Fruit fly (Drosophila melanogaster): ENCODE measurements around the gene Cln7.

Cln7 gene

dm6 chr3L:7328567-7329253, 16.3 kb downstream of the Cln7 start, which contains the start of the genes mrva, CG42307 and mus312 (continued):
- peak; percentile 82 for TF ChIP-seq CG15336 (GFP tag; IDR thresholded peaks at IDR 0.05)
- no peak for TF ChIP-seq spab (GFP tag; optimal IDR thresholded peaks at IDR 0.05)
- peak; percentile 70 for TF ChIP-seq CG6792 (GFP tag; optimal IDR thresholded peaks at IDR 0.05)
- peak; percentile 79 for TF ChIP-seq Sox14 (GFP tag; optimal IDR thresholded peaks at IDR 0.05)
- peak; percentile 90 for TF ChIP-seq CG3032 (tag; optimal IDR thresholded peaks at IDR 0.05)
- no peak for TF ChIP-seq CG6808 (GFP tag; optimal IDR thresholded peaks at IDR 0.05)
- peak; percentile 44 for TF ChIP-seq CG31627 (GFP tag; optimal IDR thresholded peaks at IDR 0.05)
- peak; percentile 60 for TF ChIP-seq cyc (GFP tag; optimal IDR thresholded peaks at IDR 0.05)
- TF ChIP-seq CG3919 (GFP tag; optimal IDR thresholded peaks at IDR 0.05) = no peak
- TF ChIP-seq fd85E (GFP tag; optimal IDR thresholded peaks at IDR 0.05) = no peak
- peak in 1 of 2 experiments; percentile 21 for TF ChIP-seq salr (GFP tag; optimal IDR thresholded peaks at IDR 0.05)
- TF ChIP-seq Eip78C (GFP tag) = no peak
- peak; percentile 67 for TF ChIP-seq Sox15 (GFP tag; optimal IDR thresholded peaks at IDR 0.05)

- no peak for TF ChIP-seq svp (GFP tag)
- TF ChIP-seq Eip78C (GFP tag) = no peak
- no peak for TF ChIP-seq CG3919 (GFP tag; optimal IDR thresholded peaks at IDR 0.05)
- TF ChIP-seq Smox (GFP tag; optimal IDR thresholded peaks at IDR 0.05) = no peak
These were observed 18.3 kb downstream of the Cln7 start for dm6 chr3L:7326676-7327075.

dm6 chr3L:7323348-7323747, 21.6 kb downstream of the Cln7 start, which contains the start of the genes RhoGEF4 and Rint1:
TSS of gene RhoGEF4 (minus strand) at chr3L:7323411.
TSS of gene Rint1 (plus strand) at chr3L:7323619.
- TF ChIP-seq CG10669 (GFP tag; optimal IDR thresholded peaks at IDR 0.05) (peak; percentile 6), CG8632 (GFP tag; optimal IDR thresholded peaks at IDR 0.05) (no peak), Hr39 (GFP tag; optimal IDR thresholded peaks at IDR 0.05) (peak; percentile 57), salr (GFP tag; optimal IDR thresholded peaks at IDR 0.05) (no peak), CG11762 (GFP tag; optimal IDR thresholded peaks at IDR 0.05; ENCODE audit: insufficient read depth) (no peak), net (GFP tag; optimal IDR thresholded peaks at IDR 0.05) (peak; percentile 16), CG6163 (GFP tag; IDR thresholded peaks at IDR 0.05) (peak; percentile 55; the same call in 1 of the 3 replicates), CG31627 (GFP tag; optimal IDR thresholded peaks at IDR 0.05) (peak; percentile 63), CG3032 (tag; optimal IDR thresholded peaks at IDR 0.05) (peak; percentile 58), cyc (GFP tag; optimal IDR thresholded peaks at IDR 0.05) (peak; percentile 64), Eip78C (GFP tag) (peak; percentile 76), ss (GFP tag; optimal IDR thresholded peaks at IDR 0.05) (no peak), dsx (GFP tag; optimal IDR thresholded peaks at IDR 0.05; ENCODE audit: poor library complexity, severe bottlenecking) (peak; percentile 6), acj6 (GFP tag; optimal IDR thresholded peaks at IDR 0.05) (peak; percentile 57), CG15336 (GFP tag; IDR thresholded peaks at IDR 0.05) (no peak), achi (GFP tag; optimal IDR thresholded peaks at IDR 0.05) (peak; percentile 39), CG6792 (GFP tag; optimal IDR thresholded peaks at IDR 0.05) (peak; percentile 10), lz (GFP tag; optimal IDR thresholded peaks at IDR 0.05) (peak; percentile 60), Ets96B (tag; optimal IDR thresholded peaks at IDR 0.05) (peak; percentile 33), CG34406 (GFP tag; optimal IDR thresholded peaks at IDR 0.05) (peak; percentile 32), CG3919 (GFP tag; optimal IDR thresholded peaks at IDR 0.05) (peak; percentile 40), Sox15 (GFP tag; optimal IDR thresholded peaks at IDR 0.05) (peak; percentile 45), CG6276 (GFP tag; optimal IDR thresholded peaks at IDR 0.05) (no peak), CG7368 (GFP tag; optimal IDR thresholded peaks at IDR 0.05) (no peak), eg (GFP tag; IDR thresholded peaks at IDR 0.05) (peak; percentile 52; the same call in 2 of the 3 replicates), esn (GFP tag; optimal IDR thresholded peaks at IDR 0.05) (peak; percentile 54), Gug (GFP tag; IDR thresholded peaks at IDR 0.05) (peak; percentile 60), CG11902 (GFP tag; optimal IDR thresholded peaks at IDR 0.05) (peak; percentile 44), CG1621 (tag; optimal IDR thresholded peaks at IDR 0.05) (peak; percentile 1), Sox14 (GFP tag; optimal IDR thresholded peaks at IDR 0.05) (peak; percentile 61)

Measured in whole organism, prepupa.